Worm (Caenorhabditis elegans) whole organism, L1 larva: ENCODE results near the gene aexr-2.

Experiments used
- C34B4.2 ChIP-seq: sonication (generic microtip); optimal IDR thresholded peaks from 2 replicates; lab custom pipeline; 2017; ENCODE audit warnings: mild to moderate bottlenecking, missing genetic modification characterization, missing compliant biosample characterization
- F16B12.6 ChIP-seq: fragments of 150-350 bp; optimal IDR thresholded peaks from 2 replicates; lab custom pipeline; 2014; ENCODE audit warnings: missing biosample characterization, missing genetic modification characterization
- aha-1 ChIP-seq: fragments of 150-350 bp; optimal IDR thresholded peaks from 2 replicates; lab custom pipeline; 2014; ENCODE audit warnings: missing biosample characterization, missing genetic modification characterization
- aly-2 ChIP-seq: fragments of 150-350 bp; optimal IDR thresholded peaks from 2 replicates; lab custom pipeline; 2014; ENCODE audit warnings: missing biosample characterization, missing genetic modification characterization
- ama-1 ChIP-seq: fragments of 150-350 bp; optimal IDR thresholded peaks from 2 replicates; lab custom pipeline; 2014
- blmp-1 ChIP-seq: fragments of 150-350 bp; optimal IDR thresholded peaks from 2 replicates; lab custom pipeline; 2014; ENCODE audit warnings: missing biosample characterization, missing genetic modification characterization
- ceh-8 ChIP-seq: fragments of 200-800 bp; sonication (Bioruptor generic); optimal IDR thresholded peaks from 2 replicates; lab custom pipeline; 2018; ENCODE audit warnings: mild to moderate bottlenecking, missing genetic modification characterization, moderate library complexity, missing compliant biosample characterization
- ceh-82 ChIP-seq, 3 experiments: fragments of 150-350 bp in 1 of 3; sonication (generic microtip) in 2 of 3; optimal IDR thresholded peaks; 2 replicates each; lab custom pipeline; 2014 to 2017; ENCODE audit warnings: missing biosample characterization in 3 of 3, missing genetic modification characterization in 3 of 3
- ceh-88 ChIP-seq: fragments of 200-800 bp; sonication (Bioruptor generic); IDR thresholded peaks from 2 replicates; pipeline ENCODE4 v1.3.6; 2022; ENCODE audit warnings: missing genetic modification characterization, missing compliant biosample characterization
- ceh-90 ChIP-seq: sonication (generic microtip); optimal IDR thresholded peaks from 2 replicates; lab custom pipeline; 2016; ENCODE audit warnings: missing genetic modification characterization, missing compliant biosample characterization
- dsc-1 ChIP-seq: sonication (generic microtip); optimal IDR thresholded peaks from 2 replicates; lab custom pipeline; 2016; ENCODE audit warnings: mild to moderate bottlenecking, missing genetic modification characterization, missing compliant biosample characterization
- efl-1 ChIP-seq, 4 experiments: fragments of 150-350 bp; optimal IDR thresholded peaks in 3 of 4; peaks in 1 of 4; 1 replicate in 1 of 4; 2 replicates in 3 of 4; lab custom pipeline; 2014; ENCODE audit warnings: missing biosample characterization in 2 of 4, missing genetic modification characterization in 2 of 4, missing genetic modification reagents in 2 of 4
- elt-2 ChIP-seq: sonication (generic microtip); optimal IDR thresholded peaks from 2 replicates; lab custom pipeline; 2016; ENCODE audit warnings: missing genetic modification characterization, mild to moderate bottlenecking, inconsistent platforms, missing compliant biosample characterization, missing genetic modification reagents
- elt-3 ChIP-seq, 6 experiments: fragments of 150-350 bp in 1 of 6; sonication (generic microtip); optimal IDR thresholded peaks; 2 replicates each; lab custom pipeline; 2017 to 2018; ENCODE audit warnings: missing biosample characterization in 6 of 6, missing genetic modification characterization in 6 of 6, inconsistent platforms in 1 of 6
- fkh-4 ChIP-seq: sonication (generic microtip); optimal IDR thresholded peaks from 2 replicates; lab custom pipeline; 2016; ENCODE audit warnings: missing compliant biosample characterization, missing genetic modification characterization, borderline replicate concordance
- fkh-8 ChIP-seq: sonication (generic microtip); optimal IDR thresholded peaks from 2 replicates; lab custom pipeline; 2016; ENCODE audit warnings: mild to moderate bottlenecking, missing genetic modification characterization, missing compliant biosample characterization
- fos-1 ChIP-seq: fragments of 150-350 bp; optimal IDR thresholded peaks from 2 replicates; lab custom pipeline; 2014; ENCODE audit warnings: missing biosample characterization, missing genetic modification characterization
- grh-1 ChIP-seq: fragments of 200-800 bp; sonication (Bioruptor generic); IDR thresholded peaks from 2 replicates; pipeline ENCODE4 v1.3.6; 2022; ENCODE audit warnings: missing genetic modification reagents, missing genetic modification characterization, missing compliant biosample characterization
- hlh-17 ChIP-seq: fragments of 200-800 bp; sonication (Bioruptor generic); optimal IDR thresholded peaks from 2 replicates; lab custom pipeline; 2018; ENCODE audit warnings: missing genetic modification characterization, mild to moderate bottlenecking, missing compliant biosample characterization, moderate library complexity, borderline replicate concordance
- irx-1 ChIP-seq: sonication (generic microtip); optimal IDR thresholded peaks from 2 replicates; lab custom pipeline; 2016; ENCODE audit warnings: missing genetic modification characterization, missing compliant biosample characterization
- jun-1 ChIP-seq: fragments of 150-350 bp; optimal IDR thresholded peaks from 2 replicates; lab custom pipeline; 2014; ENCODE audit warnings: missing biosample characterization, missing genetic modification reagents, missing genetic modification characterization
- lin-13 ChIP-seq: fragments of 150-350 bp; optimal IDR thresholded peaks from 2 replicates; lab custom pipeline; 2014; ENCODE audit warnings: missing biosample characterization, missing genetic modification reagents, missing genetic modification characterization
- lin-14 ChIP-seq: fragments of 200-800 bp; sonication (Bioruptor generic); optimal IDR thresholded peaks from 2 replicates; lab custom pipeline; 2018; ENCODE audit warnings: mild to moderate bottlenecking, missing genetic modification characterization, moderate library complexity, missing compliant biosample characterization
- lin-35 ChIP-seq, 2 experiments: fragments of 150-350 bp; optimal IDR thresholded peaks; 2 replicates each; lab custom pipeline; 2014; ENCODE audit warnings: missing biosample characterization in 2 of 2, missing genetic modification characterization in 2 of 2, missing genetic modification reagents in 2 of 2
- lin-39 ChIP-seq: fragments of 150-350 bp; optimal IDR thresholded peaks from 2 replicates; lab custom pipeline; 2014; ENCODE audit warnings: missing biosample characterization, missing genetic modification reagents, missing genetic modification characterization
- mab-9 ChIP-seq: fragments of 200-800 bp; sonication (Bioruptor generic); IDR thresholded peaks from 2 replicates; pipeline ENCODE4 v1.3.6; 2022; ENCODE audit warnings: missing genetic modification reagents, missing genetic modification characterization, missing compliant biosample characterization
- mdl-1 ChIP-seq, 2 experiments: fragments of 150-350 bp; optimal IDR thresholded peaks; 2 replicates each; lab custom pipeline; 2014 to 2017; ENCODE audit warnings: missing biosample characterization in 2 of 2, missing genetic modification characterization in 2 of 2, inconsistent platforms in 1 of 2
- mef-2 ChIP-seq: fragments of 150-350 bp; optimal IDR thresholded peaks from 2 replicates; lab custom pipeline; 2014; ENCODE audit warnings: missing biosample characterization, missing genetic modification characterization
- nhr-19 ChIP-seq: fragments of 200-800 bp; sonication (Bioruptor generic); conservative IDR thresholded peaks from 2 replicates; pipeline ENCODE4 v1.3.6; 2022; ENCODE audit warnings: missing genetic modification characterization, missing compliant biosample characterization
- nhr-20 ChIP-seq: sonication (generic microtip); optimal IDR thresholded peaks from 2 replicates; lab custom pipeline; 2016; ENCODE audit warnings: mild to moderate bottlenecking, missing genetic modification characterization, missing compliant biosample characterization
- nhr-71 ChIP-seq: sonication (generic microtip); optimal IDR thresholded peaks from 2 replicates; lab custom pipeline; 2016; ENCODE audit warnings: mild to moderate bottlenecking, missing genetic modification characterization, moderate library complexity, missing compliant biosample characterization
- nhr-77 ChIP-seq: fragments of 150-350 bp; optimal IDR thresholded peaks from 2 replicates; lab custom pipeline; 2014; ENCODE audit warnings: missing biosample characterization, missing genetic modification characterization
- nhr-90 ChIP-seq: sonication (generic microtip); optimal IDR thresholded peaks from 2 replicates; lab custom pipeline; 2016; ENCODE audit warnings: mild to moderate bottlenecking, missing genetic modification characterization, missing compliant biosample characterization; ENCODE audit not compliant: poor library complexity
- pag-3 ChIP-seq: sonication (generic microtip); optimal IDR thresholded peaks from 2 replicates; lab custom pipeline; 2017; ENCODE audit warnings: missing genetic modification characterization, mild to moderate bottlenecking, missing compliant biosample characterization, antibody characterized with exemption, borderline replicate concordance; ENCODE audit not compliant: insufficient read depth
- pax-3 ChIP-seq: fragments of 200-800 bp; sonication (Bioruptor generic); optimal IDR thresholded peaks from 2 replicates; lab custom pipeline; 2018; ENCODE audit warnings: mild to moderate bottlenecking, missing genetic modification characterization, moderate library complexity, missing compliant biosample characterization
- rnt-1 ChIP-seq: sonication (generic microtip); optimal IDR thresholded peaks from 2 replicates; lab custom pipeline; 2016; ENCODE audit warnings: mild to moderate bottlenecking, missing genetic modification characterization, moderate library complexity, missing compliant biosample characterization
- skn-1 ChIP-seq: fragments of 150-350 bp; optimal IDR thresholded peaks from 2 replicates; lab custom pipeline; 2014; ENCODE audit warnings: missing biosample characterization, missing genetic modification characterization
- snpc-4 ChIP-seq: fragments of 150-350 bp; optimal IDR thresholded peaks from 2 replicates; lab custom pipeline; 2014; ENCODE audit warnings: missing biosample characterization, missing genetic modification characterization
- snu-23 ChIP-seq: sonication (generic microtip); optimal IDR thresholded peaks from 2 replicates; lab custom pipeline; 2016; ENCODE audit warnings: missing genetic modification characterization, missing compliant biosample characterization
- sox-4 ChIP-seq: sonication (generic microtip); optimal IDR thresholded peaks from 2 replicates; lab custom pipeline; 2016; ENCODE audit warnings: missing genetic modification characterization, missing compliant biosample characterization
- sptf-1 ChIP-seq: fragments of 150-350 bp; optimal IDR thresholded peaks from 2 replicates; lab custom pipeline; 2014; ENCODE audit warnings: missing biosample characterization, missing genetic modification characterization
- unc-130 ChIP-seq: fragments of 150-350 bp; optimal IDR thresholded peaks from 2 replicates; lab custom pipeline; 2017; ENCODE audit warnings: missing biosample characterization, missing genetic modification characterization, inconsistent platforms
- unc-62 ChIP-seq: fragments of 150-350 bp; optimal IDR thresholded peaks from 2 replicates; lab custom pipeline; 2014; ENCODE audit warnings: missing biosample characterization, missing genetic modification reagents, missing genetic modification characterization
- unc-98 ChIP-seq: fragments of 200-800 bp; sonication (Bioruptor generic); IDR thresholded peaks from 2 replicates; pipeline ENCODE4 v1.3.6; 2022; ENCODE audit warnings: missing genetic modification characterization, missing compliant biosample characterization
- zag-1 ChIP-seq: fragments of 150-350 bp; optimal IDR thresholded peaks from 2 replicates; lab custom pipeline; 2014; ENCODE audit warnings: missing biosample characterization, missing genetic modification characterization
- zip-4 ChIP-seq: fragments of 200-800 bp; sonication (Bioruptor generic); optimal IDR thresholded peaks from 2 replicates; lab custom pipeline; 2018; ENCODE audit warnings: mild to moderate bottlenecking, missing genetic modification characterization, moderate library complexity, missing compliant biosample characterization
- ztf-11 ChIP-seq, 2 experiments: sonication (generic microtip); optimal IDR thresholded peaks; 2 replicates each; lab custom pipeline; 2016 to 2017; ENCODE audit warnings: missing genetic modification characterization in 2 of 2, missing biosample characterization in 1 of 2, missing compliant biosample characterization in 1 of 2

aexr-2 gene

DNA sequence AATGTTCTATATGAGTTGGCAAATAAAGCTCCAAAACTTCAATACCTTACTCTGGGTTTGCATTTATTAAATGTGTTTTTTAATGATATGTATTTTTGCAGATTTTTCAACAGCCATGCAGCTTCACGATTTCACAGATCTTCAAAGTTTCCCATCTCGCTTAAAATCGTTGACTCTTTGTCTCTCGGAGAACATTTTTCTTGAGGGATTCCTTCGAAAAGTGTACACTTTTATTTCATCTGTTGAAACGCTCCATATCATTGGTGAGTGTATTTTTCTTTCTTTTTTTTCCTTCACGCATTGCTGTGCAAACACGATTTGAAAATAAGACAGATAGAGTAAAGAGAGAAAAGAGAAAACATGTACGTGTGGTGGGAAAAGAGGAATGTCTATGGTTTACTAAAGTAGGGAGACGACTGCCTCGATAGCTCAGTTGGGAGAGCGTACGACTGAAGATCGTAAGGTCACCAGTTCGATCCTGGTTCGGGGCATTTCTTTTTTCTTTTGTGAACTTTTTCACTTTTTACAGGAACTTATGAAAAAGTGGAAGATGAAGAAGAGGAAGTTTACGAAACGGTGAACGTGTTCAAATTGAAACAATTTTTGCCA, 38.1 kb downstream of the aexr-2 start (continued):
- TF ChIP-seq sox-4 (tag; lab: Kevin White, UChicago), result no peak
- TF ChIP-seq ceh-90 (tag; lab: Kevin White, UChicago), result no peak
- peak in 1 of 6 experiments; percentile 74 for TF ChIP-seq elt-3 (tag; optimal IDR thresholded peaks at IDR 0.05; lab: Kevin White, UChicago)
- TF ChIP-seq fos-1, result peak; percentile 44
- no peak for TF ChIP-seq fkh-8 (tag; lab: Kevin White, UChicago)
- no peak for TF ChIP-seq F16B12.6 (tag; lab: Kevin White, UChicago)
- no peak for TF ChIP-seq hlh-17 (GFP tag; lab: Kevin White, UChicago)
- peak; percentile 19 to 68 for TF ChIP-seq lin-35 (GFP tag; optimal IDR thresholded peaks at IDR 0.05; lab: Kevin White, UChicago)
- peak; percentile 77 for TF ChIP-seq nhr-71 (tag; lab: Kevin White, UChicago)
- TF ChIP-seq nhr-90 (tag; lab: Kevin White, UChicago), result peak; percentile 65
- TF ChIP-seq jun-1, result peak; percentile 37
- no peak for TF ChIP-seq ztf-11 (tag; optimal IDR thresholded peaks at IDR 0.05; lab: Kevin White, UChicago)
- no peak for TF ChIP-seq mef-2 (tag; lab: Kevin White, UChicago)
- TF ChIP-seq skn-1 (tag; lab: Kevin White, UChicago), result peak; percentile 32
- TF ChIP-seq ama-1, result no peak
- TF ChIP-seq zag-1 (tag; lab: Kevin White, UChicago), result no peak
- 0 out of 2 replicates have a peak, but pooled peaks have one; percentile 19 for TF ChIP-seq grh-1 (GFP tag; lab: Robert Waterston, UW)
- TF ChIP-seq sptf-1 (tag; lab: Kevin White, UChicago), result no peak
- peak; percentile 33 for TF ChIP-seq elt-2 (tag; lab: Kevin White, UChicago)
- peak; percentile 72 for TF ChIP-seq lin-14 (GFP tag; lab: Kevin White, UChicago)
- peak; percentile 60 for TF ChIP-seq nhr-77 (tag; lab: Kevin White, UChicago)
- peak; percentile 34 for TF ChIP-seq zip-4
- no peak for TF ChIP-seq pax-3 (tag; lab: Kevin White, UChicago)
- TF ChIP-seq ceh-82 (tag; optimal IDR thresholded peaks at IDR 0.05; lab: Kevin White, UChicago), result peak; percentile 43 to 55 (median 50)
- TF ChIP-seq mdl-1 (tag; optimal IDR thresholded peaks at IDR 0.05; lab: Kevin White, UChicago), result peak in 1 of 2 experiments; percentile 33
- peak; percentile 36 for TF ChIP-seq snpc-4
- TF ChIP-seq dsc-1 (tag; lab: Kevin White, UChicago), result peak; percentile 79
- peak; percentile 71 for TF ChIP-seq nhr-20
- TF ChIP-seq ceh-8 (GFP tag; lab: Kevin White, UChicago), result no peak
- peak; percentile 20 for TF ChIP-seq blmp-1 (tag; lab: Kevin White, UChicago)
- TF ChIP-seq fkh-4, result no peak

- no peak for TF ChIP-seq aha-1 (tag; lab: Kevin White, UChicago)
- TF ChIP-seq C34B4.2 (tag; lab: Kevin White, UChicago), result no peak
- no peak for TF ChIP-seq lin-13
- peak; percentile 44 for TF ChIP-seq unc-130 (tag; lab: Kevin White, UChicago)
- TF ChIP-seq rnt-1 (tag; lab: Kevin White, UChicago), result peak; percentile 84
- TF ChIP-seq pag-3 (tag; lab: Kevin White, UChicago), result peak; percentile 99
- TF ChIP-seq irx-1 (tag; lab: Kevin White, UChicago), result no peak
- no peak for TF ChIP-seq jun-1
- TF ChIP-seq hlh-17 (GFP tag; lab: Kevin White, UChicago), result no peak
- TF ChIP-seq lin-39 (tag; lab: Kevin White, UChicago), result peak; percentile 9
- TF ChIP-seq unc-98 (GFP tag; lab: Robert Waterston, UW), result no peak
- TF ChIP-seq dsc-1 (tag; lab: Kevin White, UChicago), result peak; percentile 33
- peak; percentile 48 for TF ChIP-seq snu-23
- peak in 1 of 2 experiments; percentile 2 for TF ChIP-seq mdl-1 (tag; optimal IDR thresholded peaks at IDR 0.05; lab: Kevin White, UChicago)
- no peak for TF ChIP-seq unc-62 (GFP tag; lab: Kevin White, UChicago)
- TF ChIP-seq nhr-71 (tag; lab: Kevin White, UChicago), result peak; percentile 74
- TF ChIP-seq nhr-19 (GFP tag; lab: Robert Waterston, UW), result peak; percentile 37
- no peak for TF ChIP-seq ceh-88 (GFP tag; lab: Robert Waterston, UW)
- TF ChIP-seq efl-1 (optimal IDR thresholded peaks at IDR 0.05; lab: Kevin White, UChicago), result no peak
- peak in 1 of 2 experiments; percentile 60 for TF ChIP-seq efl-1 (GFP tag; optimal IDR thresholded peaks at IDR 0.05 in 1 of 2; lab: Kevin White, UChicago)
- TF ChIP-seq aly-2, result no peak
- TF ChIP-seq mab-9, result no peak
These were observed 39.7 kb downstream of the aexr-2 start for ce11 chrX:6591674-6592073.
